Worm (Caenorhabditis elegans) whole organism, L4 larva: Measurements from ENCODE around the gene fozi-1.

Source experiments
- aly-2 ChIP-seq: sonication (generic microtip); optimal IDR thresholded peaks from 2 replicates; lab custom pipeline; 2018; ENCODE audit warnings: missing biosample characterization, missing genetic modification characterization
- ceh-28 ChIP-seq: fragments of 150-350 bp; optimal IDR thresholded peaks from 2 replicates; lab custom pipeline; 2014; ENCODE audit warnings: missing biosample characterization, missing genetic modification reagents, missing genetic modification characterization
- lin-39 ChIP-seq: fragments of 150-350 bp; optimal IDR thresholded peaks from 2 replicates; lab custom pipeline; 2014; ENCODE audit warnings: missing biosample characterization, missing genetic modification reagents, missing genetic modification characterization
- lsy-2 ChIP-seq, 2 experiments: fragments of 150-350 bp in 1 of 2; sonication (generic microtip) in 1 of 2; optimal IDR thresholded peaks; 2 replicates each; lab custom pipeline; 2014 to 2017; ENCODE audit warnings: missing biosample characterization in 2 of 2, missing genetic modification characterization in 2 of 2
- nhr-28 ChIP-seq: fragments of 150-350 bp; optimal IDR thresholded peaks from 2 replicates; lab custom pipeline; 2014; ENCODE audit warnings: missing biosample characterization, missing genetic modification characterization
- pha-4 ChIP-seq, 2 experiments: fragments of 150-350 bp in 1 of 2; fragments of 200-800 bp in 1 of 2; sonication (Bioruptor generic) in 1 of 2; IDR thresholded peaks in 1 of 2; optimal IDR thresholded peaks in 1 of 2; 2 replicates each; pipeline versions ENCODE4 v1.3.6 to Lab custom; 2014 to 2022; ENCODE audit warnings: missing genetic modification characterization in 2 of 2, missing genetic modification reagents in 2 of 2, missing biosample characterization in 1 of 2, missing compliant biosample characterization in 1 of 2
- skn-1 ChIP-seq: fragments of 150-350 bp; optimal IDR thresholded peaks from 2 replicates; lab custom pipeline; 2014; ENCODE audit warnings: missing biosample characterization, missing genetic modification characterization

DNA sequence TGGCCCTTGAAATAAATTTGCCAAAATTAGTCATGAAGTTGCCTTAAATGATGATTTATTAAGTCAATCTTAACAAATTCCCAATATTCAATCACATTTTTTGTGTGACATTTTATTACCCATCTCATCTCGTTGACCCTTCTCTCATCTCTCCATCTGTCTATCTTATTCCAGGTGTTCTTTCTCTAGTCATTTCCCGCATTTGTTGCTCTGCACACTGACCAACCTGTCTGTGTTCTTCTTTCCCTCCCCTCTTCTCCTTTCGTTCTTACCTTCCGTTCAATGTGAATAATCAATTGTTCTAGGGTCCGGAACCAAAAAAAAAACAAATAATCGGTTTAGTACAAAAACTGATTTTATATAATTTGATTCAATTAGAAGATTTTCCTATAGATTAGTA lies 34.4 kb upstream of the fozi-1 start, which contains the start of gene T02C1.1:
- TF ChIP-seq pha-4 (GFP tag; IDR thresholded peaks at IDR 0.05; lab: Robert Waterston, UW) (no peak), pha-4 (tag; optimal IDR thresholded peaks at IDR 0.05; lab: Kevin White, UChicago) (no peak), lsy-2 (tag; optimal IDR thresholded peaks at IDR 0.05; lab: Kevin White, UChicago) (no peak), nhr-28 (tag; lab: Kevin White, UChicago) (no peak), aly-2 (tag; lab: Kevin White, UChicago) (no peak), ceh-28 (no peak), lin-39 (tag; lab: Kevin White, UChicago) (no peak), skn-1 (tag; lab: Kevin White, UChicago) (no peak)
